Worm (Caenorhabditis elegans) whole organism, L4 larva: Measurements from ENCODE around the gene let-711.
A peak's percentile ranks its signal among the peaks of the same experiment; 100 is the strongest.

Experiments
- F10B5.3 ChIP-seq: sonication (generic microtip); optimal IDR thresholded peaks from 2 replicates; lab custom pipeline; 2016; ENCODE audit warnings: mild to moderate bottlenecking, missing genetic modification characterization, missing compliant biosample characterization
- R02D3.7 ChIP-seq: fragments of 150-350 bp; sonication (generic microtip); optimal IDR thresholded peaks from 3 replicates; lab custom pipeline; 2014; ENCODE audit warnings: missing biosample characterization, missing genetic modification characterization
- T20F7.1 ChIP-seq: fragments of 200-800 bp; sonication (Bioruptor generic); optimal IDR thresholded peaks from 2 replicates; lab custom pipeline; 2018; ENCODE audit warnings: mild to moderate bottlenecking, missing genetic modification characterization, missing compliant biosample characterization
- T26A8.4 ChIP-seq: fragments of 200-800 bp; sonication (Bioruptor generic); IDR thresholded peaks from 2 replicates; pipeline ENCODE4 v1.3.6; 2022; ENCODE audit warnings: missing genetic modification characterization, missing compliant biosample characterization
- Y105C5A.15 ChIP-seq: fragments of 200-800 bp; sonication (Bioruptor generic); IDR thresholded peaks from 2 replicates; pipeline ENCODE4 v1.3.6; 2022; ENCODE audit warnings: missing genetic modification characterization, missing compliant biosample characterization
- aha-1 ChIP-seq: fragments of 150-350 bp; peaks from one replicate; lab custom pipeline; 2014; ENCODE audit warnings: missing biosample characterization, missing genetic modification characterization
- ceh-32 ChIP-seq: sonication (generic microtip); optimal IDR thresholded peaks from 2 replicates; lab custom pipeline; 2016; ENCODE audit warnings: mild to moderate bottlenecking, missing genetic modification characterization, missing compliant biosample characterization; ENCODE audit not compliant: poor library complexity
- ces-1 ChIP-seq: fragments of 150-350 bp; sonication (generic microtip); optimal IDR thresholded peaks from 4 replicates; lab custom pipeline; 2014; ENCODE audit warnings: missing biosample characterization, missing genetic modification reagents, missing genetic modification characterization
- daf-16 ChIP-seq, 3 experiments: sonication (generic microtip); optimal IDR thresholded peaks; 2 replicates each; lab custom pipeline; 2016 to 2017; ENCODE audit warnings: missing genetic modification characterization in 3 of 3, missing genetic modification reagents in 3 of 3, mild to moderate bottlenecking in 2 of 3, missing compliant biosample characterization in 2 of 3, missing biosample characterization in 1 of 3, moderate library complexity in 1 of 3
- dmd-9 ChIP-seq: fragments of 200-800 bp; sonication (Bioruptor generic); IDR thresholded peaks from 2 replicates; pipeline ENCODE4 v1.3.6; 2022; ENCODE audit warnings: missing genetic modification reagents, missing genetic modification characterization, missing compliant biosample characterization
- dpl-1 ChIP-seq: fragments of 150-350 bp; optimal IDR thresholded peaks from 2 replicates; lab custom pipeline; 2014; ENCODE audit warnings: missing biosample characterization, missing genetic modification reagents, missing genetic modification characterization
- duxl-1 ChIP-seq: sonication (generic microtip); optimal IDR thresholded peaks from 2 replicates; lab custom pipeline; 2016; ENCODE audit warnings: mild to moderate bottlenecking, missing genetic modification characterization, moderate library complexity, missing compliant biosample characterization; ENCODE audit not compliant: poor library complexity
- dve-1 ChIP-seq: sonication (generic microtip); optimal IDR thresholded peaks from 2 replicates; lab custom pipeline; 2017; ENCODE audit warnings: antibody characterized with exemption, mild to moderate bottlenecking, missing genetic modification characterization, missing compliant biosample characterization; ENCODE audit not compliant: insufficient read depth
- egl-27 ChIP-seq: sonication (generic microtip); optimal IDR thresholded peaks from 3 replicates; lab custom pipeline; 2017; ENCODE audit warnings: missing biosample characterization, missing genetic modification reagents, missing genetic modification characterization
- fkh-10 ChIP-seq: fragments of 150-350 bp; optimal IDR thresholded peaks from 2 replicates; lab custom pipeline; 2014; ENCODE audit warnings: missing biosample characterization, missing genetic modification reagents, missing genetic modification characterization
- fos-1 ChIP-seq: fragments of 150-350 bp; optimal IDR thresholded peaks from 2 replicates; lab custom pipeline; 2014; ENCODE audit warnings: missing biosample characterization, missing genetic modification characterization
- hif-1 ChIP-seq, 2 experiments: sonication (generic microtip); optimal IDR thresholded peaks; 2 replicates each; lab custom pipeline; 2016 to 2017; ENCODE audit warnings: missing compliant biosample characterization in 2 of 2, missing genetic modification characterization in 2 of 2, missing genetic modification reagents in 2 of 2, missing genotype in 2 of 2, mild to moderate bottlenecking in 1 of 2
- hlh-30 ChIP-seq: sonication (generic microtip); optimal IDR thresholded peaks from 2 replicates; lab custom pipeline; 2017; ENCODE audit warnings: antibody characterized with exemption, mild to moderate bottlenecking, missing genetic modification characterization, missing compliant biosample characterization; ENCODE audit not compliant: insufficient read depth
- lin-15B ChIP-seq: fragments of 150-350 bp; sonication (generic microtip); optimal IDR thresholded peaks from 3 replicates; lab custom pipeline; 2014; ENCODE audit warnings: missing biosample characterization, missing genetic modification characterization
- lin-38 ChIP-seq: fragments of 200-800 bp; sonication (Bioruptor generic); IDR thresholded peaks from 2 replicates; pipeline ENCODE4 v1.3.6; 2022; ENCODE audit warnings: missing genetic modification reagents, missing genetic modification characterization, missing compliant biosample characterization
- lsy-2 ChIP-seq, 2 experiments: fragments of 150-350 bp in 1 of 2; sonication (generic microtip) in 1 of 2; optimal IDR thresholded peaks; 2 replicates each; lab custom pipeline; 2014 to 2017; ENCODE audit warnings: missing biosample characterization in 2 of 2, missing genetic modification characterization in 2 of 2
- mep-1 ChIP-seq: fragments of 150-350 bp; sonication (generic microtip); optimal IDR thresholded peaks from 3 replicates; lab custom pipeline; 2014; ENCODE audit warnings: missing biosample characterization, missing genetic modification characterization
- mes-2 ChIP-seq: sonication (generic microtip); optimal IDR thresholded peaks from 2 replicates; lab custom pipeline; 2016; ENCODE audit warnings: missing genotype, mild to moderate bottlenecking, missing genetic modification characterization, missing compliant biosample characterization; ENCODE audit not compliant: poor library complexity, severe bottlenecking
- mxl-2 ChIP-seq: fragments of 200-800 bp; sonication (Bioruptor generic); conservative IDR thresholded peaks from 2 replicates; pipeline ENCODE4 v1.3.6; 2022; ENCODE audit warnings: missing genetic modification reagents, missing genetic modification characterization, missing compliant biosample characterization
- nhr-77 ChIP-seq: fragments of 150-350 bp; optimal IDR thresholded peaks from 2 replicates; lab custom pipeline; 2014; ENCODE audit warnings: missing biosample characterization, missing genetic modification characterization
- pha-4 ChIP-seq, 2 experiments: fragments of 150-350 bp in 1 of 2; fragments of 200-800 bp in 1 of 2; sonication (Bioruptor generic) in 1 of 2; IDR thresholded peaks in 1 of 2; optimal IDR thresholded peaks in 1 of 2; 2 replicates each; pipeline versions ENCODE4 v1.3.6 to Lab custom; 2014 to 2022; ENCODE audit warnings: missing genetic modification characterization in 2 of 2, missing genetic modification reagents in 2 of 2, missing biosample characterization in 1 of 2, missing compliant biosample characterization in 1 of 2
- saeg-2 ChIP-seq: fragments of 200-800 bp; sonication (Bioruptor generic); IDR thresholded peaks from 2 replicates; pipeline ENCODE4 v1.3.6; 2022; ENCODE audit warnings: missing genetic modification reagents, missing genetic modification characterization, missing compliant biosample characterization
- sdz-12 ChIP-seq: fragments of 200-800 bp; sonication (Bioruptor generic); optimal IDR thresholded peaks from 2 replicates; lab custom pipeline; 2018; ENCODE audit warnings: mild to moderate bottlenecking, missing genetic modification characterization, missing compliant biosample characterization
- snpc-4 ChIP-seq: fragments of 150-350 bp; optimal IDR thresholded peaks from 2 replicates; lab custom pipeline; 2014; ENCODE audit warnings: missing biosample characterization, missing genetic modification characterization
- spr-1 ChIP-seq: sonication (generic microtip); optimal IDR thresholded peaks from 2 replicates; lab custom pipeline; 2016; ENCODE audit warnings: mild to moderate bottlenecking, missing genetic modification characterization, missing compliant biosample characterization
- zfp-2 ChIP-seq: sonication (generic microtip); optimal IDR thresholded peaks from 2 replicates; lab custom pipeline; 2016; ENCODE audit warnings: mild to moderate bottlenecking, missing genetic modification characterization, missing compliant biosample characterization
- zfp-3 ChIP-seq: fragments of 200-800 bp; sonication (Bioruptor generic); conservative IDR thresholded peaks from 2 replicates; pipeline ENCODE4 v1.3.6; 2022; ENCODE audit warnings: missing genetic modification reagents, missing genetic modification characterization, missing compliant biosample characterization
- ztf-7 ChIP-seq: fragments of 150-350 bp; optimal IDR thresholded peaks from 2 replicates; lab custom pipeline; 2014; ENCODE audit warnings: missing biosample characterization, missing genetic modification characterization

The let-711 gene

ce11 chrIII:6906409-6906808, 40.1 kb upstream of the let-711 start, which contains the start of gene T07E3.2:
Gene T07E3.2 (plus strand): TSS chrIII:6906709.
- TF ChIP-seq R02D3.7 (tag; lab: Kevin White, UChicago), result no peak
- TF ChIP-seq spr-1 (tag; lab: Kevin White, UChicago), result no peak
- TF ChIP-seq mep-1 (tag; lab: Kevin White, UChicago), result no peak
- no peak for TF ChIP-seq zfp-3 (GFP tag; lab: Robert Waterston, UW)

- no peak for TF ChIP-seq hif-1 (tag; optimal IDR thresholded peaks at IDR 0.05; lab: Kevin White, UChicago)
These were observed 34.1 kb upstream of the let-711 start, which contains the start of gene pdf-1 for ce11 chrIII:6912381-6912780. Gene pdf-1 (minus strand): TSS chrIII:6912481.

ce11 chrIII:6914840-6915239, 31.7 kb upstream of the let-711 start:
- TF ChIP-seq fkh-10 (no peak), zfp-2 (tag; lab: Kevin White, UChicago) (no peak), T26A8.4 (no peak), duxl-1 (tag; lab: Kevin White, UChicago) (no peak), sdz-12 (GFP tag; lab: Kevin White, UChicago) (no peak), lsy-2 (tag; optimal IDR thresholded peaks at IDR 0.05; lab: Kevin White, UChicago) (peak in 1 of 2 experiments; percentile 31), saeg-2 (GFP tag; lab: Robert Waterston, UW) (no peak), snpc-4 (tag; lab: Kevin White, UChicago) (no peak), Y105C5A.15 (GFP tag; lab: Robert Waterston, UW) (no peak), fos-1 (no peak), ces-1 (GFP tag; lab: Kevin White, UChicago) (peak; percentile 52), lin-15B (tag; lab: Kevin White, UChicago) (no peak), egl-27 (no peak), ceh-32 (tag; lab: Kevin White, UChicago) (no peak)

- no peak for TF ChIP-seq ceh-32 (tag; lab: Kevin White, UChicago)
- TF ChIP-seq aha-1, result peak; percentile 89
These were observed 17.8 kb upstream of the let-711 start, which contains the start of gene flap-1 for ce11 chrIII:6928725-6929124. Gene flap-1 (minus strand): TSS chrIII:6928825.

ce11 chrIII:6929558-6930167, 16.9 kb upstream of the let-711 start, which contains the start of gene inf-1:
Gene inf-1 (plus strand): TSS chrIII:6930134.
- TF ChIP-seq egl-27 (no peak), dmd-9 (GFP tag; lab: Robert Waterston, UW) (no peak), T20F7.1 (GFP tag; lab: Kevin White, UChicago) (peak; percentile 49), hlh-30 (tag; lab: Kevin White, UChicago) (peak; percentile 25), ces-1 (GFP tag; lab: Kevin White, UChicago) (no peak), dve-1 (peak; percentile 42), duxl-1 (tag; lab: Kevin White, UChicago) (no peak), dpl-1 (GFP tag; lab: Kevin White, UChicago) (peak; percentile 60), mes-2 (peak; percentile 65), lsy-2 (tag; optimal IDR thresholded peaks at IDR 0.05; lab: Kevin White, UChicago) (peak in 1 of 2 experiments; percentile 82), lin-38 (GFP tag; lab: Robert Waterston, UW) (peak; percentile 85), F10B5.3 (no peak), hif-1 (tag; optimal IDR thresholded peaks at IDR 0.05; lab: Kevin White, UChicago) (peak in 1 of 2 experiments; percentile 45), mxl-2 (GFP tag; lab: Robert Waterston, UW) (no peak), fkh-10 (peak; percentile 28), daf-16 (GFP tag; optimal IDR thresholded peaks at IDR 0.05; lab: Kevin White, UChicago) (no peak), daf-16 (tag; optimal IDR thresholded peaks at IDR 0.05; lab: Kevin White, UChicago) (peak; percentile 32), ztf-7 (tag; lab: Kevin White, UChicago) (no peak), pha-4 (GFP tag; IDR thresholded peaks at IDR 0.05; lab: Robert Waterston, UW) (no peak), pha-4 (tag; optimal IDR thresholded peaks at IDR 0.05; lab: Kevin White, UChicago) (peak; percentile 29), nhr-77 (tag; lab: Kevin White, UChicago) (peak; percentile 10), zfp-3 (GFP tag; lab: Robert Waterston, UW) (no peak), mep-1 (tag; lab: Kevin White, UChicago) (peak; percentile 48)
